Fruit fly (Drosophila melanogaster): ENCODE measurements around the gene Ge-1.

The Ge-1 gene

DNA sequence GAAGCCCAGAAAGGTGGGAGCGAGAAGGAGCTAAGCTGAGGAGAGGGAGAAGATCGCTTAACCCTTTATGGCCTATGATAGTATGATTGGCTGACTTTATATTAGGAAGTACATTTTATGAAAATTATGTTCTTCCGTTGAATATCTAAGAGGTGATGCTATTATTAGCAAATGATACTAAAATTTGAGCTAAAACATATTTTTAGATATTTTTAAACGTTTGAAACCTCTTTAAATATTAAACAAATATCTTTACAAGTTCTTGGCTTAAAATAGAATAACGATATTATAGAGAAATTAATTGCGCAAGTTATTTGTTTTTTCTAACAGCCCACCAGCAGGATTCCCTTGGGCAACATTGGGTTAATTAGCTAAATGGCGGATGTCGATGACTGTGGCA lies 31.2 kb downstream of the Ge-1 start (continued):
- TF ChIP-seq CG1621 (tag; optimal IDR thresholded peaks at IDR 0.05) (peak; percentile 5), Eip93F (GFP tag; optimal IDR thresholded peaks at IDR 0.05) (no peak), Hr38 (GFP tag; optimal IDR thresholded peaks at IDR 0.05) (no peak), CG11294 (GFP tag; IDR thresholded peaks at IDR 0.05) (0 out of 2 replicates have a peak, but pooled peaks have one; percentile 31), dsx (GFP tag; optimal IDR thresholded peaks at IDR 0.05; ENCODE audit: poor library complexity, severe bottlenecking) (peak; percentile 46), Hr39 (GFP tag; optimal IDR thresholded peaks at IDR 0.05) (no peak), acj6 (GFP tag; optimal IDR thresholded peaks at IDR 0.05) (peak; percentile 64), CG15336 (GFP tag; IDR thresholded peaks at IDR 0.05) (peak; percentile 50; the same call in 1 of the 2 replicates), svp (GFP tag) (peak; percentile 62), fkh (GFP tag; optimal IDR thresholded peaks at IDR 0.05) (no peak), CG6854 (GFP tag; optimal IDR thresholded peaks at IDR 0.05) (no peak), CG8119 (GFP tag; IDR thresholded peaks at IDR 0.05) (peak; percentile 72), esn (GFP tag; optimal IDR thresholded peaks at IDR 0.05) (peak; percentile 33), Sox15 (GFP tag; optimal IDR thresholded peaks at IDR 0.05) (no peak), vri (GFP tag; optimal IDR thresholded peaks at IDR 0.05) (no peak), CG7368 (GFP tag; optimal IDR thresholded peaks at IDR 0.05) (peak; percentile 23), CG4318 (GFP tag; optimal IDR thresholded peaks at IDR 0.05) (peak; percentile 17), Ets96B (tag; optimal IDR thresholded peaks at IDR 0.05) (peak; percentile 77), CG3032 (tag; optimal IDR thresholded peaks at IDR 0.05) (peak; percentile 78), CG11902 (GFP tag; optimal IDR thresholded peaks at IDR 0.05) (no peak), eg (GFP tag; IDR thresholded peaks at IDR 0.05) (no peak), fd85E (GFP tag; optimal IDR thresholded peaks at IDR 0.05) (no peak), CG8632 (GFP tag; optimal IDR thresholded peaks at IDR 0.05) (peak; percentile 8)

- no peak for TF ChIP-seq Met (GFP tag; optimal IDR thresholded peaks at IDR 0.05)
- peak; percentile 38 for TF ChIP-seq CG1621 (tag; optimal IDR thresholded peaks at IDR 0.05)
- peak; percentile 3 for TF ChIP-seq svp (GFP tag)
Observed at dm6 chr2L:11068907-11069306, 31.8 kb downstream of the Ge-1 start.

DNA sequence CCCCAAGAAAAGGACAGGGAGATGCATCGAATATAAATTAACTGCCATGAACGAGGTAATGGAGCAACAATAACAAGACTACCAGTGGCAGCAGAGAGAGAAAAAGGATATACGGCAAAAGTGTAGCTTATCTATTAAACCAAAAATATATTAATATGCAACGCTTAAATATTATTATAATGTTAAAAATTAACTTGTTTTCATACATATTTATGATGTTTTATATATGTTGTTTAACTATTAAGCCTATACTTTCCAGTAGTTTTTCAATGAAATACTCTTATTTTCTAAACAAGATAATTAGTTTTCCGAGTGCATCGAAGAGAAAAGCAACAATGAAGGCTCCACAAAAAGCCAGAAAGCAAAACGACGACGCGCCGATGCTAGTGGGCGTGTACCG lies 32.2 kb downstream of the Ge-1 start:
- no peak for TF ChIP-seq CG4318 (GFP tag; optimal IDR thresholded peaks at IDR 0.05)
- no peak for TF ChIP-seq vri (GFP tag; optimal IDR thresholded peaks at IDR 0.05)
- no peak for TF ChIP-seq topi (GFP tag; optimal IDR thresholded peaks at IDR 0.05)
- peak; percentile 28; the same call in 1 of the 3 replicates for TF ChIP-seq CG8119 (GFP tag; IDR thresholded peaks at IDR 0.05)
- peak; percentile 33 for TF ChIP-seq spab (GFP tag; optimal IDR thresholded peaks at IDR 0.05)
- TF ChIP-seq lz (GFP tag; optimal IDR thresholded peaks at IDR 0.05) = no peak
- TF ChIP-seq CG7368 (GFP tag; optimal IDR thresholded peaks at IDR 0.05) = no peak
- no peak for TF ChIP-seq Smox (GFP tag; optimal IDR thresholded peaks at IDR 0.05)
- TF ChIP-seq CG11762 (GFP tag; optimal IDR thresholded peaks at IDR 0.05; ENCODE audit: insufficient read depth) = no peak
- no peak for TF ChIP-seq Sox14 (GFP tag; optimal IDR thresholded peaks at IDR 0.05)
- TF ChIP-seq Ets96B (tag; optimal IDR thresholded peaks at IDR 0.05) = peak; percentile 58
- peak; percentile 39 for TF ChIP-seq CG6808 (GFP tag; optimal IDR thresholded peaks at IDR 0.05)
- TF ChIP-seq ss (GFP tag; optimal IDR thresholded peaks at IDR 0.05) = peak; percentile 42 to 47
- peak; percentile 14 for TF ChIP-seq CG9139 (GFP tag; optimal IDR thresholded peaks at IDR 0.05)
- TF ChIP-seq CG15336 (GFP tag; IDR thresholded peaks at IDR 0.05) = peak; percentile 63
- TF ChIP-seq CG8319 (GFP tag; optimal IDR thresholded peaks at IDR 0.05) = no peak
- TF ChIP-seq achi (GFP tag; optimal IDR thresholded peaks at IDR 0.05) = peak; percentile 15
- TF ChIP-seq CG11294 (GFP tag; IDR thresholded peaks at IDR 0.05) = no peak
- no peak for TF ChIP-seq salr (GFP tag; optimal IDR thresholded peaks at IDR 0.05)
- no peak for TF ChIP-seq acj6 (GFP tag; optimal IDR thresholded peaks at IDR 0.05)
- peak; percentile 45 for TF ChIP-seq CG32006 (GFP tag; optimal IDR thresholded peaks at IDR 0.05)
- TF ChIP-seq Eip93F (GFP tag; optimal IDR thresholded peaks at IDR 0.05) = no peak
- no peak for TF ChIP-seq Hr38 (GFP tag; optimal IDR thresholded peaks at IDR 0.05)
- TF ChIP-seq Ets21C (GFP tag; optimal IDR thresholded peaks at IDR 0.05) = no peak
- TF ChIP-seq CG10631 (GFP tag; optimal IDR thresholded peaks at IDR 0.05) = peak; percentile 26
- TF ChIP-seq CG1621 (tag; optimal IDR thresholded peaks at IDR 0.05) = no peak
- no peak for TF ChIP-seq Blimp-1 (GFP tag; optimal IDR thresholded peaks at IDR 0.05)
- TF ChIP-seq Hr4 (GFP tag; optimal IDR thresholded peaks at IDR 0.05) = no peak
- no peak for TF ChIP-seq eg (GFP tag; IDR thresholded peaks at IDR 0.05)
- no peak for TF ChIP-seq CG6276 (GFP tag; optimal IDR thresholded peaks at IDR 0.05)
- peak; percentile 71 for TF ChIP-seq Eip78C (GFP tag)
- TF ChIP-seq CG31627 (GFP tag; optimal IDR thresholded peaks at IDR 0.05) = no peak
- TF ChIP-seq CG3032 (tag; optimal IDR thresholded peaks at IDR 0.05) = peak; percentile 64
- TF ChIP-seq CG11902 (GFP tag; optimal IDR thresholded peaks at IDR 0.05) = no peak
- TF ChIP-seq CG34406 (GFP tag; optimal IDR thresholded peaks at IDR 0.05) = no peak
- no peak for TF ChIP-seq CG16779 (tag; optimal IDR thresholded peaks at IDR 0.05)
- no peak for TF ChIP-seq esn (GFP tag; optimal IDR thresholded peaks at IDR 0.05)

Data from whole organism, prepupa.